Fruit fly (Drosophila melanogaster) S2 (cell line): ENCODE measurements around the gene miple2.

Experiments
- CG8478 ChIP-seq: fragments of >200 bp; optimal IDR thresholded peaks from 2 replicates; lab custom pipeline; 2018
- CTCF ChIP-seq, 2 experiments: fragments of >200 bp; optimal IDR thresholded peaks; 2 replicates each; lab custom pipeline; 2018

DNA sequence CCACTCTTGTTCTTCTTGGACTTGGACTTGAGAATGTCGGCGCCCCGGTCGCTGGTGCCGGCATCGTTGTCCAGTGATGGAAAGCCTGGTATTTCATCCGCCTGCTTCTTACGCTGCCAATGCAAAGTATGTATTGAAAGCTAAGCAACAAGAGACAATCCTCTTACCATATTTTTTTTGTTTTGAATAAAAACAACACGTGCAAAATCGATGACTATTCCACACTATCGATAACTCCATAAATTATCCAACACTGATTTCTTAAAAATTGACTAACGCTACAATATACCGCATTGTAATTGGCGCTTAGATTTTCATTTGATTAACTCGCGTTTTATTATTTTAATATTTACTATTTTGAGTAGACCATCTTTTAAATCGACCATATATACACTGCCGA lies 53.5 kb downstream of the miple2 start, which contains the start of gene CG32344:
- TF ChIP-seq CG8478 (lab: Kevin White, UChicago), result no peak
- TF ChIP-seq CTCF (optimal IDR thresholded peaks at IDR 0.05; lab: Kevin White, UChicago), result no peak
